Worm (Caenorhabditis elegans) whole organism, L4 larva: Measurements from ENCODE around the gene gck-1.
A peak's percentile ranks its signal among the peaks of the same experiment; 100 is the strongest.

Source experiments
- R02D3.7 ChIP-seq: fragments of 150-350 bp; sonication (generic microtip); optimal IDR thresholded peaks from 3 replicates; lab custom pipeline; 2014; ENCODE audit warnings: missing biosample characterization, missing genetic modification characterization
- T20F7.1 ChIP-seq: fragments of 200-800 bp; sonication (Bioruptor generic); optimal IDR thresholded peaks from 2 replicates; lab custom pipeline; 2018; ENCODE audit warnings: mild to moderate bottlenecking, missing genetic modification characterization, missing compliant biosample characterization
- T26A8.4 ChIP-seq: fragments of 200-800 bp; sonication (Bioruptor generic); IDR thresholded peaks from 2 replicates; pipeline ENCODE4 v1.3.6; 2022; ENCODE audit warnings: missing genetic modification characterization, missing compliant biosample characterization
- Y105C5A.15 ChIP-seq: fragments of 200-800 bp; sonication (Bioruptor generic); IDR thresholded peaks from 2 replicates; pipeline ENCODE4 v1.3.6; 2022; ENCODE audit warnings: missing genetic modification characterization, missing compliant biosample characterization
- Y5F2A.4 ChIP-seq: fragments of 200-800 bp; sonication (Bioruptor generic); optimal IDR thresholded peaks from 2 replicates; lab custom pipeline; 2018; ENCODE audit warnings: mild to moderate bottlenecking, missing genetic modification characterization, missing compliant biosample characterization
- ZK546.5 ChIP-seq, 2 experiments: sonication (generic microtip); optimal IDR thresholded peaks; 2 replicates each; lab custom pipeline; 2017; ENCODE audit warnings: missing biosample characterization in 2 of 2, missing genetic modification characterization in 2 of 2
- aly-2 ChIP-seq: sonication (generic microtip); optimal IDR thresholded peaks from 2 replicates; lab custom pipeline; 2018; ENCODE audit warnings: missing biosample characterization, missing genetic modification characterization
- ama-1 ChIP-seq: fragments of 150-350 bp; optimal IDR thresholded peaks from 2 replicates; lab custom pipeline; 2014; ENCODE audit warnings: inconsistent platforms, mixed read lengths
- attf-4 ChIP-seq: sonication (generic microtip); optimal IDR thresholded peaks from 3 replicates; lab custom pipeline; 2017; ENCODE audit warnings: missing biosample characterization, missing genetic modification characterization
- ceh-28 ChIP-seq: fragments of 150-350 bp; optimal IDR thresholded peaks from 2 replicates; lab custom pipeline; 2014; ENCODE audit warnings: missing biosample characterization, missing genetic modification reagents, missing genetic modification characterization
- ceh-82 ChIP-seq: sonication (generic microtip); optimal IDR thresholded peaks from 2 replicates; lab custom pipeline; 2017; ENCODE audit warnings: missing biosample characterization, missing genetic modification characterization
- cey-2 ChIP-seq: sonication (generic microtip); optimal IDR thresholded peaks from 3 replicates; lab custom pipeline; 2017; ENCODE audit warnings: missing genetic modification characterization, mild to moderate bottlenecking, missing compliant biosample characterization, antibody characterized with exemption, borderline replicate concordance; ENCODE audit not compliant: insufficient read depth
- ctbp-1 ChIP-seq: fragments of 200-800 bp; sonication (Bioruptor generic); IDR thresholded peaks from 2 replicates; pipeline ENCODE4 v1.3.6; 2022; ENCODE audit warnings: missing genetic modification reagents, missing genetic modification characterization, missing compliant biosample characterization
- daf-16 ChIP-seq, 3 experiments: sonication (generic microtip); optimal IDR thresholded peaks; 2 replicates each; lab custom pipeline; 2016 to 2017; ENCODE audit warnings: missing genetic modification characterization in 3 of 3, missing genetic modification reagents in 3 of 3, mild to moderate bottlenecking in 2 of 3, missing compliant biosample characterization in 2 of 3, missing biosample characterization in 1 of 3, moderate library complexity in 1 of 3
- daf-8 ChIP-seq: fragments of 200-800 bp; sonication (Bioruptor generic); IDR thresholded peaks from 2 replicates; pipeline ENCODE4 v1.3.6; 2022; ENCODE audit warnings: missing genetic modification characterization, missing compliant biosample characterization
- dmd-6 ChIP-seq: fragments of 200-800 bp; sonication (Bioruptor generic); IDR thresholded peaks from 2 replicates; pipeline ENCODE4 v1.3.6; 2022; ENCODE audit warnings: missing genetic modification reagents, missing genetic modification characterization, missing compliant biosample characterization
- dmd-9 ChIP-seq: fragments of 200-800 bp; sonication (Bioruptor generic); IDR thresholded peaks from 2 replicates; pipeline ENCODE4 v1.3.6; 2022; ENCODE audit warnings: missing genetic modification reagents, missing genetic modification characterization, missing compliant biosample characterization
- dve-1 ChIP-seq: sonication (generic microtip); optimal IDR thresholded peaks from 2 replicates; lab custom pipeline; 2017; ENCODE audit warnings: antibody characterized with exemption, mild to moderate bottlenecking, missing genetic modification characterization, missing compliant biosample characterization; ENCODE audit not compliant: insufficient read depth
- fos-1 ChIP-seq: fragments of 150-350 bp; optimal IDR thresholded peaks from 2 replicates; lab custom pipeline; 2014; ENCODE audit warnings: missing biosample characterization, missing genetic modification characterization
- gei-8 ChIP-seq: fragments of 200-800 bp; sonication (Bioruptor generic); optimal IDR thresholded peaks from 2 replicates; lab custom pipeline; 2018; ENCODE audit warnings: mild to moderate bottlenecking, missing genetic modification characterization, missing compliant biosample characterization
- hlh-11 ChIP-seq: fragments of 200-800 bp; sonication (Bioruptor generic); optimal IDR thresholded peaks from 2 replicates; lab custom pipeline; 2018; ENCODE audit warnings: mild to moderate bottlenecking, missing genetic modification characterization, missing compliant biosample characterization
- hlh-30 ChIP-seq: sonication (generic microtip); optimal IDR thresholded peaks from 2 replicates; lab custom pipeline; 2017; ENCODE audit warnings: antibody characterized with exemption, mild to moderate bottlenecking, missing genetic modification characterization, missing compliant biosample characterization; ENCODE audit not compliant: insufficient read depth
- jun-1 ChIP-seq: fragments of 150-350 bp; optimal IDR thresholded peaks from 2 replicates; lab custom pipeline; 2014; ENCODE audit warnings: missing biosample characterization, missing genetic modification reagents, missing genetic modification characterization
- lim-7 ChIP-seq: fragments of 200-800 bp; sonication (Bioruptor generic); IDR thresholded peaks from 2 replicates; pipeline ENCODE4 v1.3.6; 2022; ENCODE audit warnings: missing genetic modification characterization, missing compliant biosample characterization
- lin-15B ChIP-seq: fragments of 150-350 bp; sonication (generic microtip); optimal IDR thresholded peaks from 3 replicates; lab custom pipeline; 2014; ENCODE audit warnings: missing biosample characterization, missing genetic modification characterization
- lin-29 ChIP-seq: fragments of 200-800 bp; sonication (Bioruptor generic); IDR thresholded peaks from 2 replicates; pipeline ENCODE4 v1.3.6; 2022; ENCODE audit warnings: missing genetic modification reagents, missing genetic modification characterization, missing compliant biosample characterization
- lin-38 ChIP-seq: fragments of 200-800 bp; sonication (Bioruptor generic); IDR thresholded peaks from 2 replicates; pipeline ENCODE4 v1.3.6; 2022; ENCODE audit warnings: missing genetic modification reagents, missing genetic modification characterization, missing compliant biosample characterization
- lin-39 ChIP-seq: fragments of 150-350 bp; optimal IDR thresholded peaks from 2 replicates; lab custom pipeline; 2014; ENCODE audit warnings: missing biosample characterization, missing genetic modification reagents, missing genetic modification characterization
- lir-3 ChIP-seq: sonication (generic microtip); optimal IDR thresholded peaks from 2 replicates; lab custom pipeline; 2016; ENCODE audit warnings: mild to moderate bottlenecking, missing genetic modification characterization, missing compliant biosample characterization
- lsy-2 ChIP-seq, 2 experiments: fragments of 150-350 bp in 1 of 2; sonication (generic microtip) in 1 of 2; optimal IDR thresholded peaks; 2 replicates each; lab custom pipeline; 2014 to 2017; ENCODE audit warnings: missing biosample characterization in 2 of 2, missing genetic modification characterization in 2 of 2
- madf-5 ChIP-seq, 2 experiments: fragments of 200-800 bp; sonication (Bioruptor generic); IDR thresholded peaks; 2 replicates each; pipeline ENCODE4 v1.3.6; 2022; ENCODE audit warnings: missing compliant biosample characterization in 2 of 2, missing genetic modification characterization in 2 of 2
- mep-1 ChIP-seq: fragments of 150-350 bp; sonication (generic microtip); optimal IDR thresholded peaks from 3 replicates; lab custom pipeline; 2014; ENCODE audit warnings: missing biosample characterization, missing genetic modification characterization
- nhr-10 ChIP-seq: fragments of 150-350 bp; optimal IDR thresholded peaks from 2 replicates; lab custom pipeline; 2014; ENCODE audit warnings: missing biosample characterization, missing genetic modification characterization
- nhr-102 ChIP-seq: sonication (generic microtip); optimal IDR thresholded peaks from 2 replicates; lab custom pipeline; 2016; ENCODE audit warnings: mild to moderate bottlenecking, missing genetic modification characterization, moderate library complexity, missing compliant biosample characterization
- nhr-111 ChIP-seq: fragments of 200-800 bp; sonication (Bioruptor generic); optimal IDR thresholded peaks from 2 replicates; lab custom pipeline; 2018; ENCODE audit warnings: mild to moderate bottlenecking, missing genetic modification characterization, missing compliant biosample characterization
- nhr-28 ChIP-seq: fragments of 150-350 bp; optimal IDR thresholded peaks from 2 replicates; lab custom pipeline; 2014; ENCODE audit warnings: missing biosample characterization, missing genetic modification characterization
- nhr-6 ChIP-seq: fragments of 150-350 bp; optimal IDR thresholded peaks from 2 replicates; lab custom pipeline; 2014; ENCODE audit warnings: missing biosample characterization, missing genetic modification characterization
- nhr-77 ChIP-seq: fragments of 150-350 bp; optimal IDR thresholded peaks from 2 replicates; lab custom pipeline; 2014; ENCODE audit warnings: missing biosample characterization, missing genetic modification characterization
- php-3 ChIP-seq: fragments of 200-800 bp; sonication (Bioruptor generic); IDR thresholded peaks from 2 replicates; pipeline ENCODE4 v1.3.6; 2022; ENCODE audit warnings: missing genetic modification reagents, missing genetic modification characterization, missing compliant biosample characterization
- pqm-1 ChIP-seq: sonication (generic microtip); optimal IDR thresholded peaks from 2 replicates; lab custom pipeline; 2017; ENCODE audit warnings: missing biosample characterization, missing genetic modification characterization
- saeg-2 ChIP-seq: fragments of 200-800 bp; sonication (Bioruptor generic); IDR thresholded peaks from 2 replicates; pipeline ENCODE4 v1.3.6; 2022; ENCODE audit warnings: missing genetic modification reagents, missing genetic modification characterization, missing compliant biosample characterization
- snpc-1.2 ChIP-seq: fragments of 200-800 bp; sonication (Bioruptor generic); IDR thresholded peaks from 2 replicates; pipeline ENCODE4 v1.3.6; 2022; ENCODE audit warnings: missing genetic modification reagents, missing genetic modification characterization, missing compliant biosample characterization
- snpc-4 ChIP-seq: fragments of 150-350 bp; optimal IDR thresholded peaks from 2 replicates; lab custom pipeline; 2014; ENCODE audit warnings: missing biosample characterization, missing genetic modification characterization
- spr-1 ChIP-seq: sonication (generic microtip); optimal IDR thresholded peaks from 2 replicates; lab custom pipeline; 2016; ENCODE audit warnings: mild to moderate bottlenecking, missing genetic modification characterization, missing compliant biosample characterization
- tag-97 ChIP-seq: fragments of 200-800 bp; sonication (Bioruptor generic); IDR thresholded peaks from 2 replicates; pipeline ENCODE4 v1.3.6; 2022; ENCODE audit warnings: missing genetic modification characterization, missing compliant biosample characterization
- tra-1 ChIP-seq: fragments of 200-800 bp; sonication (Bioruptor generic); IDR thresholded peaks from 2 replicates; pipeline ENCODE4 v1.3.6; 2022; ENCODE audit warnings: missing genetic modification reagents, missing genetic modification characterization, missing compliant biosample characterization
- unc-130 ChIP-seq: sonication (generic microtip); optimal IDR thresholded peaks from 2 replicates; lab custom pipeline; 2016; ENCODE audit warnings: missing genetic modification reagents, missing genetic modification characterization, missing compliant biosample characterization
- unc-62 ChIP-seq, 3 experiments: fragments of 150-350 bp in 1 of 3; sonication (generic microtip); optimal IDR thresholded peaks in 2 of 3; peaks in 1 of 3; 1 replicate in 1 of 3; 2 replicates in 2 of 3; lab custom pipeline; 2014 to 2017; ENCODE audit warnings: missing biosample characterization in 3 of 3, missing genetic modification characterization in 3 of 3, missing genetic modification reagents in 3 of 3, missing genotype in 1 of 3
- zfp-2 ChIP-seq: sonication (generic microtip); optimal IDR thresholded peaks from 2 replicates; lab custom pipeline; 2016; ENCODE audit warnings: mild to moderate bottlenecking, missing genetic modification characterization, missing compliant biosample characterization
- zip-11 ChIP-seq: fragments of 200-800 bp; sonication (Bioruptor generic); IDR thresholded peaks from 2 replicates; pipeline ENCODE4 v1.3.6; 2022; ENCODE audit warnings: missing genetic modification characterization, missing compliant biosample characterization
- ztf-7 ChIP-seq: fragments of 150-350 bp; optimal IDR thresholded peaks from 2 replicates; lab custom pipeline; 2014; ENCODE audit warnings: missing biosample characterization, missing genetic modification characterization

The gck-1 gene

DNA sequence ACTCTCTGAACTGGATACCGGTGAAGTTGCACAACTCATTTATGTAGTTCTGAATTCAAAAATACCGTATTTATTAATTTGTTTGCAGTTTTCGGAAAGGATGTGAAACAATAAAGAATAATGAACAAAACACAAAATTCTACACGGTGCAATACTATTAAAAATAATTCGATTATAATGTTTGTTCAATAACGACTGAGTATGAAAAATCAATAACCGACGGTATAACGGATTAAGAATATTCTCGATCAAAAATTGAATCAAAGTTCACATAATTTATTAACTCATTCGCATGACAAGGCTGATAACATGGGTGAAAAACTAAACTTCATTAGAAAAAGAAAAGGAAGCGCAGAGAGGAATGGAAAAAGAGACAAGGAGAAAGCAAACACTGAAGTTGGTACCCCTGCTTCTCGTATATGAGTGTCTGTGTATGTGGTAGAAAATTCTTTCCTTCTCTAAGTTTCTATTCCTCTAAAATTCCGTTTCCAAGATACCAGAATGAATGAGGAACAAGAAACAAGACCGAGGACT lies 27.4 kb downstream of the gck-1 start, which contains the start of gene nhr-143:
nhr-143 (minus strand) TSS at position 51 of the 534 bp plus-strand sequence.
- TF ChIP-seq Y105C5A.15 (no peak), lin-39 (no peak), ZK546.5 (tag; optimal IDR thresholded peaks at IDR 0.05; lab: Kevin White, UChicago) (no peak), tag-97 (GFP tag; lab: Robert Waterston, UW) (no peak), lin-29 (GFP tag; lab: Robert Waterston, UW) (no peak), unc-62 (GFP tag; optimal IDR thresholded peaks at IDR 0.05 in 1 of 2; lab: Kevin White, UChicago) (peak in 1 of 2 experiments; percentile 10), unc-62 (tag; optimal IDR thresholded peaks at IDR 0.05; lab: Kevin White, UChicago) (no peak), ceh-82 (tag; lab: Kevin White, UChicago) (no peak), nhr-102 (no peak), pqm-1 (tag; lab: Kevin White, UChicago) (peak; percentile 41), lin-38 (no peak), nhr-6 (tag; lab: Kevin White, UChicago) (no peak), nhr-10 (no peak), T26A8.4 (no peak), php-3 (no peak), spr-1 (tag; lab: Kevin White, UChicago) (no peak), nhr-111 (GFP tag; lab: Kevin White, UChicago) (no peak), R02D3.7 (tag; lab: Kevin White, UChicago) (no peak), madf-5 (GFP tag; IDR thresholded peaks at IDR 0.05; lab: Robert Waterston, UW) (no peak), lim-7 (GFP tag; lab: Robert Waterston, UW) (no peak), hlh-11 (tag; lab: Kevin White, UChicago) (peak; percentile 47), tra-1 (GFP tag; lab: Robert Waterston, UW) (no peak), mep-1 (tag; lab: Kevin White, UChicago) (peak; percentile 11), cey-2 (no peak), attf-4 (no peak), ztf-7 (tag; lab: Kevin White, UChicago) (no peak), ama-1 (lab: Kevin White, UChicago) (no peak), lin-15B (tag; lab: Kevin White, UChicago) (no peak), snpc-1.2 (GFP tag; lab: Robert Waterston, UW) (no peak), snpc-4 (no peak), nhr-77 (peak; percentile 31), ceh-28 (tag; lab: Kevin White, UChicago) (no peak), saeg-2 (GFP tag; lab: Robert Waterston, UW) (no peak), daf-8 (GFP tag; lab: Robert Waterston, UW) (no peak), jun-1 (no peak), hlh-30 (tag; lab: Kevin White, UChicago) (no peak), nhr-28 (peak; percentile 43), lir-3 (tag; lab: Kevin White, UChicago) (no peak), zip-11 (GFP tag; lab: Robert Waterston, UW) (no peak), aly-2 (no peak), Y5F2A.4 (GFP tag; lab: Kevin White, UChicago) (no peak), dve-1 (tag; lab: Kevin White, UChicago) (peak; percentile 61), unc-130 (no peak), dmd-6 (peak; percentile 50), lsy-2 (tag; optimal IDR thresholded peaks at IDR 0.05; lab: Kevin White, UChicago) (peak in 1 of 2 experiments; percentile 17), T20F7.1 (no peak), gei-8 (GFP tag; lab: Kevin White, UChicago) (no peak), dmd-9 (GFP tag; lab: Robert Waterston, UW) (no peak), daf-16 (GFP tag; optimal IDR thresholded peaks at IDR 0.05; lab: Kevin White, UChicago) (no peak), daf-16 (tag; optimal IDR thresholded peaks at IDR 0.05; lab: Kevin White, UChicago) (peak; percentile 27), ctbp-1 (no peak), zfp-2 (tag; lab: Kevin White, UChicago) (no peak), fos-1 (tag; lab: Kevin White, UChicago) (no peak)
